Worm (Caenorhabditis elegans): ENCODE data around the gene F54H5.14.

DNA sequence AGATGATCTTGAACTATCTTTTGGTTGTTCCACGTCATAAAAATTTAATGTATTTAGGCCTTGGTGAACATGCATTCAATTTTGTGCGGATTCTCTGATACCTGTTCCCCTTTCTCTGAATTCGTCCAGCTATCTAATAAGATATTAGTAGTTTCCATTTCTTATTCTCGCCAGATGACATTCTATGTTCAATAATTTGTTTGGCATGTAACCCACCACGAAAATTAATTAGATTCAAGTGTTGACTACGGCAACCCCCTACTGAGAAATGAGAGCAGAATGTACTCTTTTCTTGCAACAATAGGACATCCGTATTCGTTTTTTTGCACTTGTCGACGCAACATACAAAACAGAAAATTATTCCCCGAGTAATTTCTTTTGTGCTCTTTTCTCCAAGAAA lies 17.0 kb upstream of the F54H5.14 start:
- TF ChIP-seq sptf-1 (tag; optimal IDR thresholded peaks at IDR 0.05) (no peak), snpc-4 (tag; optimal IDR thresholded peaks at IDR 0.05) (no peak), blmp-1 (tag; optimal IDR thresholded peaks at IDR 0.05) (no peak), ham-2 (GFP tag; optimal IDR thresholded peaks at IDR 0.05) (no peak), elt-3 (tag; optimal IDR thresholded peaks at IDR 0.05) (no peak), pha-4 (tag; optimal IDR thresholded peaks at IDR 0.05) (no peak), mep-1 (tag; optimal IDR thresholded peaks at IDR 0.05) (no peak), unc-62 (GFP tag; optimal IDR thresholded peaks at IDR 0.05) (no peak), nhr-76 (tag; optimal IDR thresholded peaks at IDR 0.05) (no peak), ztf-11 (tag; optimal IDR thresholded peaks at IDR 0.05) (no peak), nhr-237 (tag; optimal IDR thresholded peaks at IDR 0.05) (no peak), lin-13 (tag; optimal IDR thresholded peaks at IDR 0.05) (no peak)

All from whole organism, mixed stage, embryonic.